Worm (Caenorhabditis elegans): ENCODE results near the gene ifg-1.

DNA sequence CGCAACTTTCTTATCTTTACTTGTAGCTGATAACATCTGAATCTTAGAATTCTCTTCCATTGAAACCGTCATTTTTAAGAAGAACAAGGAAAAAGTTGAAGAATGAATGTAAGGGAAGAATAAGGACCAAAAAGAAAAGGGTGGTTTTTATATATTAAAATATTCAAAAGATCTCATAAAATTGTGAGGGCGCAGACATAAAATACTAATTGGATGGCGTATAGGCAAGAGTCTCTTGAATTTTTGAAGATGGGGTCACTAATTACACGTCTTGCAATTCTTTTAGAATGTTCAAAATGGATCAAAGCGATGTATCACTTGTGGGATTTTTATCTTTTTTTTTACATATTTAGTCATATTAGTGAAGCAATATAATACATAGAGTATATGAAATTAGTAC is 4.3 kb upstream of the ifg-1 start, which contains the start of gene twk-3:
- no peak for TF ChIP-seq T22C8.4 (GFP tag; IDR thresholded peaks at IDR 0.05)
- TF ChIP-seq flt-1 (GFP tag; IDR thresholded peaks at IDR 0.05) = no peak
- no peak for TF ChIP-seq ref-1 (GFP tag; conservative IDR thresholded peaks at IDR 0.05)
- TF ChIP-seq tab-1 (GFP tag; IDR thresholded peaks at IDR 0.05) = no peak
- TF ChIP-seq med-1 (GFP tag; optimal IDR thresholded peaks at IDR 0.05; ENCODE audit: insufficient read depth) = no peak
- TF ChIP-seq klf-2 (GFP tag; conservative IDR thresholded peaks at IDR 0.05) = no peak
- TF ChIP-seq ztf-23 (GFP tag; IDR thresholded peaks at IDR 0.05) = no peak

Data from whole organism, midembryonic.